Worm (Caenorhabditis elegans): Measurements from ENCODE around the gene acbp-4.

Gene acbp-4

ce11 chrIII:7314473-7314872 is 5.6 kb upstream of the acbp-4 start:
- TF ChIP-seq tab-1 (GFP tag; IDR thresholded peaks at IDR 0.05) (no peak), flt-1 (GFP tag; IDR thresholded peaks at IDR 0.05) (no peak), ref-1 (GFP tag; conservative IDR thresholded peaks at IDR 0.05) (no peak), klf-2 (GFP tag; conservative IDR thresholded peaks at IDR 0.05) (no peak), T22C8.4 (GFP tag; IDR thresholded peaks at IDR 0.05) (no peak), ztf-23 (GFP tag; IDR thresholded peaks at IDR 0.05) (no peak), ztf-29 (GFP tag; IDR thresholded peaks at IDR 0.05) (no peak), cog-1 (tag; optimal IDR thresholded peaks at IDR 0.05) (no peak), med-1 (GFP tag; optimal IDR thresholded peaks at IDR 0.05; ENCODE audit: insufficient read depth) (no peak)

ce11 chrIII:7310662-7311340 is 1.9 kb upstream of the acbp-4 start, which contains the start of the genes F56C9.6 and F56C9.3:
Gene F56C9.6, minus strand, starts transcription at chrIII:7310773.
Gene F56C9.3, plus strand, starts transcription at chrIII:7311290.
- TF ChIP-seq ztf-23 (GFP tag; IDR thresholded peaks at IDR 0.05) (no peak), ztf-29 (GFP tag; IDR thresholded peaks at IDR 0.05) (no peak), med-1 (GFP tag; optimal IDR thresholded peaks at IDR 0.05; ENCODE audit: insufficient read depth) (no peak), tab-1 (GFP tag; IDR thresholded peaks at IDR 0.05) (no peak), cog-1 (tag; optimal IDR thresholded peaks at IDR 0.05) (no peak), klf-2 (GFP tag; conservative IDR thresholded peaks at IDR 0.05) (no peak), flt-1 (GFP tag; IDR thresholded peaks at IDR 0.05) (no peak), T22C8.4 (GFP tag; IDR thresholded peaks at IDR 0.05) (no peak), ref-1 (GFP tag; conservative IDR thresholded peaks at IDR 0.05) (no peak)

ce11 chrIII:7305649-7305977 is 3.3 kb downstream of the acbp-4 start:
- no peak for TF ChIP-seq ztf-29 (GFP tag; IDR thresholded peaks at IDR 0.05)
- no peak for TF ChIP-seq flt-1 (GFP tag; IDR thresholded peaks at IDR 0.05)
- no peak for TF ChIP-seq med-1 (GFP tag; optimal IDR thresholded peaks at IDR 0.05; ENCODE audit: insufficient read depth)

- TF ChIP-seq ref-1 (GFP tag; conservative IDR thresholded peaks at IDR 0.05) (no peak), cog-1 (tag; optimal IDR thresholded peaks at IDR 0.05) (no peak), flt-1 (GFP tag; IDR thresholded peaks at IDR 0.05) (no peak), T22C8.4 (GFP tag; IDR thresholded peaks at IDR 0.05) (no peak), klf-2 (GFP tag; conservative IDR thresholded peaks at IDR 0.05) (no peak), med-1 (GFP tag; optimal IDR thresholded peaks at IDR 0.05; ENCODE audit: insufficient read depth) (no peak), ztf-23 (GFP tag; IDR thresholded peaks at IDR 0.05) (no peak), ztf-29 (GFP tag; IDR thresholded peaks at IDR 0.05) (no peak), tab-1 (GFP tag; IDR thresholded peaks at IDR 0.05) (no peak)
Observed at ce11 chrIII:7304961-7305648, 3.8 kb downstream of the acbp-4 start.

- TF ChIP-seq flt-1 (GFP tag; IDR thresholded peaks at IDR 0.05) (no peak), T22C8.4 (GFP tag; IDR thresholded peaks at IDR 0.05) (no peak), tab-1 (GFP tag; IDR thresholded peaks at IDR 0.05) (no peak), ref-1 (GFP tag; conservative IDR thresholded peaks at IDR 0.05) (no peak), cog-1 (tag; optimal IDR thresholded peaks at IDR 0.05) (no peak), med-1 (GFP tag; optimal IDR thresholded peaks at IDR 0.05; ENCODE audit: insufficient read depth) (no peak), ztf-23 (GFP tag; IDR thresholded peaks at IDR 0.05) (no peak)
Observed at ce11 chrIII:7301668-7302067, 7.2 kb downstream of the acbp-4 start.

ce11 chrIII:7300763-7301162 is 8.1 kb downstream of the acbp-4 start:
- TF ChIP-seq tab-1 (GFP tag; IDR thresholded peaks at IDR 0.05) (no peak), med-1 (GFP tag; optimal IDR thresholded peaks at IDR 0.05; ENCODE audit: insufficient read depth) (no peak), ztf-29 (GFP tag; IDR thresholded peaks at IDR 0.05) (no peak), ztf-23 (GFP tag; IDR thresholded peaks at IDR 0.05) (no peak), ref-1 (GFP tag; conservative IDR thresholded peaks at IDR 0.05) (no peak), cog-1 (tag; optimal IDR thresholded peaks at IDR 0.05) (no peak), T22C8.4 (GFP tag; IDR thresholded peaks at IDR 0.05) (no peak), flt-1 (GFP tag; IDR thresholded peaks at IDR 0.05) (no peak), klf-2 (GFP tag; conservative IDR thresholded peaks at IDR 0.05) (no peak)

ce11 chrIII:7300169-7300568 is 8.7 kb downstream of the acbp-4 start:
- TF ChIP-seq tab-1 (GFP tag; IDR thresholded peaks at IDR 0.05) (no peak), flt-1 (GFP tag; IDR thresholded peaks at IDR 0.05) (no peak), ztf-23 (GFP tag; IDR thresholded peaks at IDR 0.05) (no peak), med-1 (GFP tag; optimal IDR thresholded peaks at IDR 0.05; ENCODE audit: insufficient read depth) (no peak), cog-1 (tag; optimal IDR thresholded peaks at IDR 0.05) (no peak), T22C8.4 (GFP tag; IDR thresholded peaks at IDR 0.05) (no peak), ref-1 (GFP tag; conservative IDR thresholded peaks at IDR 0.05) (no peak), ztf-29 (GFP tag; IDR thresholded peaks at IDR 0.05) (no peak), klf-2 (GFP tag; conservative IDR thresholded peaks at IDR 0.05) (no peak)

ce11 chrIII:7299466-7299865 is 9.4 kb downstream of the acbp-4 start, which contains the start of the genes B0361.14 and B0361.9:
Gene B0361.14, minus strand, starts transcription at chrIII:7299531.
Gene B0361.9, minus strand, starts transcription at chrIII:7299631.
- no peak for TF ChIP-seq klf-2 (GFP tag; conservative IDR thresholded peaks at IDR 0.05)
- TF ChIP-seq ref-1 (GFP tag; conservative IDR thresholded peaks at IDR 0.05): no peak
- TF ChIP-seq ztf-29 (GFP tag; IDR thresholded peaks at IDR 0.05): no peak
- TF ChIP-seq T22C8.4 (GFP tag; IDR thresholded peaks at IDR 0.05): no peak
- no peak for TF ChIP-seq flt-1 (GFP tag; IDR thresholded peaks at IDR 0.05)
- TF ChIP-seq cog-1 (tag; optimal IDR thresholded peaks at IDR 0.05): no peak
- TF ChIP-seq ztf-23 (GFP tag; IDR thresholded peaks at IDR 0.05): no peak
- no peak for TF ChIP-seq med-1 (GFP tag; optimal IDR thresholded peaks at IDR 0.05; ENCODE audit: insufficient read depth)
- no peak for TF ChIP-seq tab-1 (GFP tag; IDR thresholded peaks at IDR 0.05)

ce11 chrIII:7298045-7298444 is 10.9 kb downstream of the acbp-4 start:
- TF ChIP-seq tab-1 (GFP tag; IDR thresholded peaks at IDR 0.05) (no peak), med-1 (GFP tag; optimal IDR thresholded peaks at IDR 0.05; ENCODE audit: insufficient read depth) (no peak), T22C8.4 (GFP tag; IDR thresholded peaks at IDR 0.05) (no peak)

All from whole organism, midembryonic.